Worm (Caenorhabditis elegans) whole organism, mixed stage, embryonic: ENCODE results near the gene F07G11.3.

Experiments
- M03D4.4 ChIP-seq: sonication (generic microtip); optimal IDR thresholded peaks from 2 replicates; lab custom pipeline; 2017; ENCODE audit warnings: mild to moderate bottlenecking, missing genetic modification characterization, missing compliant biosample characterization
- bed-3 ChIP-seq: fragments of 200-800 bp; sonication (Bioruptor generic); optimal IDR thresholded peaks from 3 replicates; lab custom pipeline; 2018; ENCODE audit warnings: mild to moderate bottlenecking, missing genetic modification characterization, moderate library complexity, missing compliant biosample characterization
- blmp-1 ChIP-seq: fragments of 150-350 bp; optimal IDR thresholded peaks from 2 replicates; lab custom pipeline; 2014; ENCODE audit warnings: missing biosample characterization, missing genetic modification characterization
- ceh-39 ChIP-seq: fragments of 150-350 bp; optimal IDR thresholded peaks from 2 replicates; lab custom pipeline; 2014; ENCODE audit warnings: missing biosample characterization, missing genetic modification characterization
- ceh-43 ChIP-seq: fragments of 200-800 bp; sonication (Bioruptor generic); optimal IDR thresholded peaks from 2 replicates; lab custom pipeline; 2018; ENCODE audit warnings: mild to moderate bottlenecking, missing genetic modification characterization, moderate library complexity, missing compliant biosample characterization
- ceh-83 ChIP-seq: fragments of 200-800 bp; sonication (Bioruptor generic); optimal IDR thresholded peaks from 2 replicates; lab custom pipeline; 2018; ENCODE audit warnings: mild to moderate bottlenecking, missing genetic modification characterization, missing compliant biosample characterization
- cnd-1 ChIP-seq: fragments of 200-800 bp; sonication (Bioruptor generic); optimal IDR thresholded peaks from 2 replicates; lab custom pipeline; 2018; ENCODE audit warnings: mild to moderate bottlenecking, missing genetic modification characterization, missing compliant biosample characterization
- drap-1 ChIP-seq: fragments of 200-800 bp; sonication (Bioruptor generic); optimal IDR thresholded peaks from 3 replicates; lab custom pipeline; 2018; ENCODE audit warnings: mild to moderate bottlenecking, missing genetic modification characterization, missing compliant biosample characterization
- elt-1 ChIP-seq: sonication (generic microtip); optimal IDR thresholded peaks from 2 replicates; lab custom pipeline; 2017; ENCODE audit warnings: missing genetic modification characterization, mild to moderate bottlenecking, missing compliant biosample characterization, antibody characterized with exemption, moderate library complexity, borderline replicate concordance; ENCODE audit not compliant: insufficient read depth
- elt-3 ChIP-seq: fragments of 150-350 bp; optimal IDR thresholded peaks from 2 replicates; lab custom pipeline; 2014; ENCODE audit warnings: missing biosample characterization, missing genetic modification characterization
- flh-1 ChIP-seq: fragments of 200-800 bp; sonication (Bioruptor generic); optimal IDR thresholded peaks from 2 replicates; lab custom pipeline; 2018; ENCODE audit warnings: mild to moderate bottlenecking, missing genetic modification characterization, moderate library complexity, missing compliant biosample characterization
- ham-2 ChIP-seq: fragments of 200-800 bp; sonication (Bioruptor generic); optimal IDR thresholded peaks from 2 replicates; lab custom pipeline; 2018; ENCODE audit warnings: mild to moderate bottlenecking, missing genetic modification characterization, missing compliant biosample characterization
- hlh-1 ChIP-seq: fragments of 150-350 bp; optimal IDR thresholded peaks from 2 replicates; lab custom pipeline; 2014; ENCODE audit warnings: missing biosample characterization, missing genetic modification reagents, missing genetic modification characterization
- lin-13 ChIP-seq: fragments of 150-350 bp; optimal IDR thresholded peaks from 2 replicates; lab custom pipeline; 2014; ENCODE audit warnings: missing biosample characterization, missing genetic modification characterization
- lsy-2 ChIP-seq: fragments of 150-350 bp; optimal IDR thresholded peaks from 2 replicates; lab custom pipeline; 2014; ENCODE audit warnings: missing biosample characterization, missing genetic modification characterization
- mep-1 ChIP-seq: fragments of 150-350 bp; optimal IDR thresholded peaks from 2 replicates; lab custom pipeline; 2017; ENCODE audit warnings: missing biosample characterization, missing genetic modification reagents, missing genetic modification characterization, inconsistent platforms
- nhr-12 ChIP-seq: fragments of 150-350 bp; optimal IDR thresholded peaks from 2 replicates; lab custom pipeline; 2014; ENCODE audit warnings: missing biosample characterization, missing genetic modification characterization
- nhr-2 ChIP-seq: fragments of 150-350 bp; optimal IDR thresholded peaks from 2 replicates; lab custom pipeline; 2014; ENCODE audit warnings: missing biosample characterization, missing genetic modification characterization
- nhr-237 ChIP-seq: fragments of 150-350 bp; optimal IDR thresholded peaks from 2 replicates; lab custom pipeline; 2014; ENCODE audit warnings: missing biosample characterization, missing genetic modification characterization
- nhr-28 ChIP-seq: fragments of 150-350 bp; optimal IDR thresholded peaks from 2 replicates; lab custom pipeline; 2014; ENCODE audit warnings: missing biosample characterization, missing genetic modification characterization
- nhr-76 ChIP-seq: sonication (generic microtip); optimal IDR thresholded peaks from 2 replicates; lab custom pipeline; 2017; ENCODE audit warnings: missing biosample characterization, missing genetic modification characterization
- pha-4 ChIP-seq: fragments of 150-350 bp; optimal IDR thresholded peaks from 2 replicates; lab custom pipeline; 2018; ENCODE audit warnings: missing biosample characterization, missing genetic modification reagents, missing genetic modification characterization
- sem-2 ChIP-seq: fragments of 200-800 bp; sonication (Bioruptor generic); optimal IDR thresholded peaks from 2 replicates; lab custom pipeline; 2018; ENCODE audit warnings: mild to moderate bottlenecking, missing genetic modification characterization, missing compliant biosample characterization
- snpc-4 ChIP-seq: fragments of 150-350 bp; optimal IDR thresholded peaks from 2 replicates; lab custom pipeline; 2014; ENCODE audit warnings: missing biosample characterization, missing genetic modification characterization
- sptf-1 ChIP-seq: sonication (generic microtip); optimal IDR thresholded peaks from 2 replicates; lab custom pipeline; 2017; ENCODE audit warnings: mild to moderate bottlenecking, missing genetic modification characterization, moderate library complexity, missing compliant biosample characterization
- tbx-8 ChIP-seq: fragments of 200-800 bp; sonication (Bioruptor generic); optimal IDR thresholded peaks from 2 replicates; lab custom pipeline; 2018; ENCODE audit warnings: mild to moderate bottlenecking, missing genetic modification characterization, moderate library complexity, missing compliant biosample characterization
- unc-120 ChIP-seq: sonication (generic microtip); optimal IDR thresholded peaks from 2 replicates; lab custom pipeline; 2017; ENCODE audit warnings: missing genetic modification characterization, missing compliant biosample characterization; ENCODE audit not compliant: poor library complexity, severe bottlenecking
- unc-39 ChIP-seq: fragments of 150-350 bp; optimal IDR thresholded peaks from 2 replicates; lab custom pipeline; 2014; ENCODE audit warnings: missing biosample characterization, missing genetic modification characterization
- zip-8 ChIP-seq: fragments of 150-350 bp; optimal IDR thresholded peaks from 2 replicates; lab custom pipeline; 2014; ENCODE audit warnings: missing biosample characterization, missing genetic modification characterization
- ztf-11 ChIP-seq: fragments of 150-350 bp; optimal IDR thresholded peaks from 2 replicates; lab custom pipeline; 2014; ENCODE audit warnings: missing biosample characterization, missing genetic modification characterization

Gene F07G11.3

DNA sequence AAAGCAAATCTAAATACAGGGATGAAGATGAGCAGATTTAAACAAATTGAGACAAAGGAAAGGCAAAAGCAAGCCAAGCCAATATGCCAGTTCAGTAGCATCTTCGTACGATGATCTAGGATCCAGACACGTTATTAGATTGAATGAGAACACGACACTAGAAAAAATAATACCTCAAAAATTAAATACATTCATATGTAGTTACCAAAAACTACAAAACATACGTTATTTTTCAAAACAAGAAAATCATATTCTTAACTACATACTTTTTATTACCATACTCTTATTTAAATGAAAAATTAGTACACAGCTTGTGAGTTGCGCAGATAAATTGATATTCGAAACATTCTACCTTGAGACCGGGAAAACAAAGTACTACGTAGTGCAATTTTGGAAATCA is 14.7 kb downstream of the F07G11.3 start, which contains the start of gene srx-6:
TSS of gene srx-6 (minus strand) at position 101 of the 400 bp plus-strand sequence.
- TF ChIP-seq nhr-76: no peak
- TF ChIP-seq elt-3: no peak
- no peak for TF ChIP-seq M03D4.4 (tag; lab: Kevin White, UChicago)
- no peak for TF ChIP-seq snpc-4 (tag; lab: Kevin White, UChicago)
- no peak for TF ChIP-seq lin-13 (tag; lab: Kevin White, UChicago)
- TF ChIP-seq unc-39: no peak
- TF ChIP-seq ceh-39 (tag; lab: Kevin White, UChicago): no peak
- no peak for TF ChIP-seq cnd-1 (tag; lab: Kevin White, UChicago)
- no peak for TF ChIP-seq zip-8 (tag; lab: Kevin White, UChicago)
- TF ChIP-seq pha-4 (tag; lab: Kevin White, UChicago): no peak
- no peak for TF ChIP-seq drap-1
- TF ChIP-seq sem-2 (GFP tag; lab: Kevin White, UChicago): no peak
- TF ChIP-seq ztf-11: no peak

DNA sequence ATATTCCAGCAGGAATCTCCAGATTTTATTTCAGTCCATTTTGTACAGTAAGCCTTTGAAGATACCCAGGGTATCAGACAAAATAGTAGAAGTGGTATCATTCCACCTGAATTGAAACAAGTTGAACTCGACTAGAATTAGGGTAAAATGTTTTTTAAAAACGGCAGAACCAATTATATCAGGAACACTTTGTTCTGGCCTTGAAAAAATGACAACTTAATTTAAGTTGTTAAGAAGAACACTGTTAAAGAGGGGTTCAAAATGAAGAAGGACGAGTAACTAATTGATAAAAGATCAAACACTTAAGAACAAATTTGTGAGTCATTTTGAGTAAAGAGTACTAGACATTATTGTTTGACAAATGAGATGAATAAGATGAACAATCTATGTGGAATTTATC is 22.3 kb downstream of the F07G11.3 start, which contains the start of gene lmd-4:
TSS of gene lmd-4 (minus strand) at position 101 of the 400 bp plus-strand sequence.
- no peak for TF ChIP-seq snpc-4 (tag; lab: Kevin White, UChicago)
- TF ChIP-seq zip-8 (tag; lab: Kevin White, UChicago): no peak
- TF ChIP-seq lin-13 (tag; lab: Kevin White, UChicago): no peak
- TF ChIP-seq nhr-2: no peak
- TF ChIP-seq elt-1 (tag; lab: Kevin White, UChicago): no peak
- TF ChIP-seq blmp-1: no peak
- no peak for TF ChIP-seq sptf-1 (tag; lab: Kevin White, UChicago)
- TF ChIP-seq ham-2 (GFP tag; lab: Kevin White, UChicago): no peak
- TF ChIP-seq pha-4 (tag; lab: Kevin White, UChicago): no peak
- TF ChIP-seq tbx-8: no peak
- TF ChIP-seq hlh-1 (tag; lab: Kevin White, UChicago): no peak
- no peak for TF ChIP-seq M03D4.4 (tag; lab: Kevin White, UChicago)
- TF ChIP-seq nhr-28 (tag; lab: Kevin White, UChicago): no peak
- no peak for TF ChIP-seq nhr-12 (tag; lab: Kevin White, UChicago)
- no peak for TF ChIP-seq flh-1 (GFP tag; lab: Kevin White, UChicago)
- TF ChIP-seq mep-1 (tag; lab: Kevin White, UChicago): no peak
- TF ChIP-seq unc-120 (tag; lab: Kevin White, UChicago): no peak

DNA sequence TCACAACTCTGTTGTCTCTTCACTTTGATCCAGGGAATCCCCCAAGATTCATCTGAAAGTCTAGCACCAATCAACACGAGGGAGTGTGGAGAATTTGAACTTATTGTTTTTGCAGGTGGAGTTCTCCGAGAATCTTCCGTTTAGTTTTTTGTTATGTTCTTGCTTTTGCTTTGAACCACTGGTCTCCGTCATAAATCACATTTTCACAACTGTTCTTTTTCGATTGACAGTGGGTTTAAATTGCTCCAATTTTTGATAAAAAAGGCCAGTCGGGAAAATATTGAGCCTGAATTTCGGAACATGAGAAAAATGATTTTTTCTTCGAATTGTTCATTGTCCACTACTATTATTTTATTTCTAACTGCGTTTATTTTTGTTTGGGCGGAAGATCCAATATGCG is 23.4 kb downstream of the F07G11.3 start, which contains the start of gene F10G2.10:
TSS of gene F10G2.10 (plus strand) at position 301 of the 400 bp plus-strand sequence.
- TF ChIP-seq nhr-28 (tag; lab: Kevin White, UChicago) (no peak), nhr-12 (tag; lab: Kevin White, UChicago) (no peak), elt-1 (tag; lab: Kevin White, UChicago) (no peak)

DNA sequence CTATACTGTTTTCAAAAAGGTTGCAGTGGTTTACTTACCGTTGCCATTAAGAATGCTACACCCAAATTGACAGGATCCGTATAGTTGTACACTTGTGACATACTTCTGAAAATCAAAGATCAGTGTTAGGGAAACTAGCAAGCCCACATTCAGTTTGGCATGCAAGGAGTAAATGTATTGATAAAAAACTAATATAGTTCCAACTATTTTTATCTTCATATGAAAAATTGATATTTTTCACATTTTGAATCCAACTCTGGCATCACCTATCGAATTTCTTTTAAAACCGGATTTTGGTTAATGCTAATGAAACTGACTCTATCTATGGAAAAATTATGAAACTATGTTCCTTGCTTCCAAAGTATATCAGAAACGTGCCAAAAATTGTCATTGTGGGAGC is 26.7 kb downstream of the F07G11.3 start, which contains the start of gene srx-92:
TSS of gene srx-92 (minus strand) at position 101 of the 400 bp plus-strand sequence.
- TF ChIP-seq mep-1 (tag; lab: Kevin White, UChicago) (no peak), drap-1 (no peak), nhr-2 (no peak), bed-3 (no peak), tbx-8 (no peak), ceh-43 (GFP tag; lab: Kevin White, UChicago) (no peak), blmp-1 (no peak)

DNA sequence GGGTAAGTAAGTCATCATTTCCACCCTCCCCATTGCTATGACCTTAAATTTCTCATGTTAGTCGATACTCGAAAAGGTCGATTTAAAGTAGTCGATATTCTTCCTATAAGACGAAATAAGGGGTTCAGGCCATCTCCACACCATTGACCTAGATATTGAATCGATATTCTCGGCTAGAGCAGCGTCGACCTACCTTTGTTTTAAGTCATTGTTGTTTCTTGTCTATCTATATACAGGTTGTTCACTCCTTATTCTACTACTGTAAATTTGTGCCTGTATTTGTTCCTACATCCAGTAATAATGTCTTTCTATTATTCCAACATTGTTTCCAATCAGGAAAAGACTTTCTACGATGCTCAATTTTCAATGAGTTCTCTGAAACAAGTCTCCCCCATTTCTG is 28.4 kb downstream of the F07G11.3 start, which contains the start of gene F10G2.4:
TSS of gene F10G2.4 (plus strand) at position 301 of the 400 bp plus-strand sequence.
- TF ChIP-seq hlh-1 (tag; lab: Kevin White, UChicago) (no peak), sptf-1 (tag; lab: Kevin White, UChicago) (no peak), ceh-39 (tag; lab: Kevin White, UChicago) (no peak), blmp-1 (no peak), unc-39 (no peak), ceh-83 (GFP tag; lab: Kevin White, UChicago) (no peak), sem-2 (GFP tag; lab: Kevin White, UChicago) (no peak), nhr-28 (tag; lab: Kevin White, UChicago) (no peak), lsy-2 (tag; lab: Kevin White, UChicago) (no peak), elt-3 (no peak), nhr-2 (no peak), cnd-1 (tag; lab: Kevin White, UChicago) (no peak), tbx-8 (no peak), bed-3 (no peak), ztf-11 (no peak), snpc-4 (tag; lab: Kevin White, UChicago) (no peak), nhr-237 (tag; lab: Kevin White, UChicago) (no peak), elt-1 (tag; lab: Kevin White, UChicago) (no peak), zip-8 (tag; lab: Kevin White, UChicago) (no peak)
